Worm (Caenorhabditis elegans): ENCODE measurements around the gene ZK742.4.

DNA sequence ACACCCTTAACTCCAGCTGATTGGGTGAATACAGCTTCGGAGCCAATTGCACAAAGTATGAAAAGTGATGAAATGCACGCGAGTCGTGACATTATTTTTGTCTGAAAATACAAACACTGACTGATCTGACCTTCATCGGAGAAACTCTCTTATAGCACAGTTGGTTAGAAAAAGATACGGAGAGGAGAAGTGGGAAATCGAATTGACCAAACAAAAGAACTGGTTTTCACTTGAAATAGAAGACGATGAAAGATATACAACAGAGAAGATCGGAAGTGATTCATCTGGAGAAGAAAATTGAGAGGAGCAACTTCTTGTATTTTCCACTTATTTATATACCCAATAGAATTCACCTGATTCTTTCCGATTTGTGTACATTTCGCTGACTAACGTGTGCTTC lies 26.2 kb upstream of the ZK742.4 start, which contains the start of gene ttr-33:
- TF ChIP-seq dve-1 (tag; optimal IDR thresholded peaks at IDR 0.05; ENCODE audit: insufficient read depth): no peak
- no peak for TF ChIP-seq snpc-4 (tag; optimal IDR thresholded peaks at IDR 0.05)
- no peak for TF ChIP-seq nhr-76 (tag; optimal IDR thresholded peaks at IDR 0.05)
- no peak for TF ChIP-seq dmd-9 (GFP tag; IDR thresholded peaks at IDR 0.05)
